Worm (Caenorhabditis elegans) whole organism, mixed stage, embryonic: ENCODE data around the gene K06H7.8.

Source experiments
- blmp-1 ChIP-seq: fragments of 150-350 bp; optimal IDR thresholded peaks from 2 replicates; lab custom pipeline; 2014; ENCODE audit warnings: missing biosample characterization, missing genetic modification characterization
- drap-1 ChIP-seq: fragments of 200-800 bp; sonication (Bioruptor generic); optimal IDR thresholded peaks from 3 replicates; lab custom pipeline; 2018; ENCODE audit warnings: mild to moderate bottlenecking, missing genetic modification characterization, missing compliant biosample characterization
- elt-1 ChIP-seq: sonication (generic microtip); optimal IDR thresholded peaks from 2 replicates; lab custom pipeline; 2017; ENCODE audit warnings: missing genetic modification characterization, mild to moderate bottlenecking, missing compliant biosample characterization, antibody characterized with exemption, moderate library complexity, borderline replicate concordance; ENCODE audit not compliant: insufficient read depth
- elt-3 ChIP-seq: fragments of 150-350 bp; optimal IDR thresholded peaks from 2 replicates; lab custom pipeline; 2014; ENCODE audit warnings: missing biosample characterization, missing genetic modification characterization
- flh-1 ChIP-seq: fragments of 200-800 bp; sonication (Bioruptor generic); optimal IDR thresholded peaks from 2 replicates; lab custom pipeline; 2018; ENCODE audit warnings: mild to moderate bottlenecking, missing genetic modification characterization, moderate library complexity, missing compliant biosample characterization
- lin-13 ChIP-seq: fragments of 150-350 bp; optimal IDR thresholded peaks from 2 replicates; lab custom pipeline; 2014; ENCODE audit warnings: missing biosample characterization, missing genetic modification characterization
- mab-5 ChIP-seq: fragments of 150-350 bp; optimal IDR thresholded peaks from 2 replicates; lab custom pipeline; 2014; ENCODE audit warnings: missing biosample characterization, missing genetic modification characterization
- nhr-237 ChIP-seq: fragments of 150-350 bp; optimal IDR thresholded peaks from 2 replicates; lab custom pipeline; 2014; ENCODE audit warnings: missing biosample characterization, missing genetic modification characterization
- nhr-76 ChIP-seq: sonication (generic microtip); optimal IDR thresholded peaks from 2 replicates; lab custom pipeline; 2017; ENCODE audit warnings: missing biosample characterization, missing genetic modification characterization
- snpc-4 ChIP-seq: fragments of 150-350 bp; optimal IDR thresholded peaks from 2 replicates; lab custom pipeline; 2014; ENCODE audit warnings: missing biosample characterization, missing genetic modification characterization
- unc-39 ChIP-seq: fragments of 150-350 bp; optimal IDR thresholded peaks from 2 replicates; lab custom pipeline; 2014; ENCODE audit warnings: missing biosample characterization, missing genetic modification characterization

ce11 chrIII:8047412-8047811 is 50.6 kb downstream of the K06H7.8 start, which contains the start of gene K12H4.2:
- TF ChIP-seq unc-39 (tag; lab: Kevin White, UChicago) (no peak), snpc-4 (no peak), flh-1 (no peak), nhr-76 (tag; lab: Kevin White, UChicago) (no peak), elt-1 (tag; lab: Kevin White, UChicago) (no peak), blmp-1 (no peak), mab-5 (tag; lab: Kevin White, UChicago) (no peak), lin-13 (tag; lab: Kevin White, UChicago) (no peak), elt-3 (tag; lab: Kevin White, UChicago) (no peak), drap-1 (GFP tag; lab: Kevin White, UChicago) (no peak), nhr-237 (no peak)
